Fruit fly (Drosophila melanogaster) whole organism, embryonic: ENCODE data around the gene Mst98Cb.

Experiments
- ATbp ChIP-seq: fragments of 200-800 bp; sonication (Bioruptor generic); optimal IDR thresholded peaks from 2 replicates; lab custom pipeline; 2017; ENCODE audit warnings: missing biosample characterization, mild to moderate bottlenecking, missing genetic modification characterization, missing genetic modification reagents
- BtbVII ChIP-seq: fragments of 200-800 bp; sonication (Bioruptor generic); optimal IDR thresholded peaks from 3 replicates; lab custom pipeline; 2017; ENCODE audit warnings: missing biosample characterization, mild to moderate bottlenecking, missing genetic modification characterization
- CG10431 ChIP-seq: fragments of 200-800 bp; sonication (Bioruptor generic); optimal IDR thresholded peaks from 3 replicates; lab custom pipeline; 2018; ENCODE audit warnings: missing biosample characterization, mild to moderate bottlenecking, missing genetic modification characterization
- CG10654 ChIP-seq: fragments of 200-800 bp; sonication (Bioruptor generic); optimal IDR thresholded peaks from 2 replicates; lab custom pipeline; 2016; ENCODE audit warnings: missing biosample characterization, missing genetic modification characterization
- CG12071 ChIP-seq: fragments of 200-800 bp; sonication (Bioruptor generic); optimal IDR thresholded peaks from 3 replicates; lab custom pipeline; 2018; ENCODE audit warnings: missing biosample characterization, mild to moderate bottlenecking, missing genetic modification characterization
- CG12219 ChIP-seq: fragments of 200-800 bp; sonication (Bioruptor generic); optimal IDR thresholded peaks from 3 replicates; lab custom pipeline; 2018; ENCODE audit warnings: missing biosample characterization, mild to moderate bottlenecking, missing genetic modification characterization
- CG12391 ChIP-seq: fragments of 200-800 bp; sonication (Bioruptor generic); optimal IDR thresholded peaks from 3 replicates; lab custom pipeline; 2018; ENCODE audit warnings: missing biosample characterization, mild to moderate bottlenecking, missing genetic modification characterization, moderate library complexity
- CG12769 ChIP-seq: fragments of 200-800 bp; sonication (Bioruptor generic); optimal IDR thresholded peaks from 2 replicates; lab custom pipeline; 2019; ENCODE audit warnings: missing biosample characterization, mild to moderate bottlenecking, missing genetic modification characterization, moderate library complexity
- CG12942 ChIP-seq: fragments of 200-800 bp; sonication (Bioruptor generic); optimal IDR thresholded peaks from 3 replicates; lab custom pipeline; 2016; ENCODE audit warnings: missing biosample characterization, missing genetic modification characterization
- CG14667 ChIP-seq: fragments of 200-800 bp; sonication (Bioruptor generic); IDR thresholded peaks from 2 replicates; pipeline ENCODE4 v1.3.6; 2022; ENCODE audit warnings: missing biosample characterization, missing genetic modification characterization
- CG14710 ChIP-seq: fragments of 200-800 bp; sonication (Bioruptor generic); optimal IDR thresholded peaks from 3 replicates; lab custom pipeline; 2019; ENCODE audit warnings: missing biosample characterization, mild to moderate bottlenecking, missing genetic modification characterization, moderate library complexity
- CG1529 ChIP-seq: fragments of 200-800 bp; sonication (Bioruptor generic); optimal IDR thresholded peaks from 3 replicates; lab custom pipeline; 2018; ENCODE audit warnings: missing biosample characterization, missing genetic modification characterization
- CG15696 ChIP-seq: fragments of 200-800 bp; sonication (Bioruptor generic); optimal IDR thresholded peaks from 2 replicates; lab custom pipeline; 2019; ENCODE audit warnings: missing biosample characterization, mild to moderate bottlenecking, missing genetic modification characterization, moderate library complexity
- CG2712 ChIP-seq: fragments of 200-800 bp; optimal IDR thresholded peaks from 3 replicates; lab custom pipeline; 2019; ENCODE audit warnings: missing biosample characterization, mild to moderate bottlenecking, missing genetic modification characterization, moderate library complexity
- CG33557 ChIP-seq: fragments of 200-800 bp; sonication (Bioruptor generic); optimal IDR thresholded peaks from 2 replicates; lab custom pipeline; 2019; ENCODE audit warnings: missing biosample characterization, mild to moderate bottlenecking, missing genetic modification characterization, moderate library complexity
- CG3995 ChIP-seq: fragments of 200-800 bp; sonication (Bioruptor generic); optimal IDR thresholded peaks from 3 replicates; lab custom pipeline; 2016; ENCODE audit warnings: missing biosample characterization, missing genetic modification characterization
- CG4360 ChIP-seq: fragments of 200-800 bp; sonication (Bioruptor generic); IDR thresholded peaks from 2 replicates; pipeline ENCODE4 v1.3.6; 2022; ENCODE audit warnings: missing biosample characterization, missing genetic modification characterization
- CG4730 ChIP-seq: fragments of 200-800 bp; sonication (Bioruptor generic); IDR thresholded peaks from 2 replicates; pipeline ENCODE4 v1.3.6; 2022; ENCODE audit warnings: missing biosample characterization, missing genetic modification characterization
- CG5180 ChIP-seq: fragments of 200-800 bp; sonication (Bioruptor generic); optimal IDR thresholded peaks from 3 replicates; lab custom pipeline; 2017; ENCODE audit warnings: missing biosample characterization, missing genetic modification characterization, mild to moderate bottlenecking, moderate library complexity, missing genetic modification reagents
- CG8089 ChIP-seq: fragments of 200-800 bp; sonication (Bioruptor generic); optimal IDR thresholded peaks from 3 replicates; lab custom pipeline; 2016; ENCODE audit warnings: missing biosample characterization, missing genetic modification characterization
- CG8281 ChIP-seq: fragments of 200-800 bp; sonication (Bioruptor generic); optimal IDR thresholded peaks from 2 replicates; lab custom pipeline; 2018; ENCODE audit warnings: missing biosample characterization, mild to moderate bottlenecking, missing genetic modification characterization, moderate library complexity
- CG9797 ChIP-seq: fragments of 200-800 bp; sonication (Bioruptor generic); optimal IDR thresholded peaks from 3 replicates; lab custom pipeline; 2018; ENCODE audit warnings: missing biosample characterization, mild to moderate bottlenecking, missing genetic modification characterization
- Deaf1 ChIP-seq: fragments of 200-800 bp; optimal IDR thresholded peaks from 3 replicates; lab custom pipeline; 2019; ENCODE audit warnings: missing biosample characterization, mild to moderate bottlenecking, missing genetic modification characterization, moderate library complexity
- Dek ChIP-seq: fragments of 200-800 bp; sonication (Bioruptor generic); optimal IDR thresholded peaks from 3 replicates; lab custom pipeline; 2019; ENCODE audit warnings: missing biosample characterization, mild to moderate bottlenecking, missing genetic modification characterization, moderate library complexity
- Doc3 ChIP-seq: fragments of 200-800 bp; sonication (Bioruptor generic); IDR thresholded peaks from 3 replicates; pipeline ENCODE4 v1.3.6; 2022; ENCODE audit warnings: missing biosample characterization, missing genetic modification characterization; ENCODE audit not compliant: partially characterized antibody
- Ets65A ChIP-seq: fragments of 200-800 bp; sonication (Bioruptor generic); peaks from one replicate; lab custom pipeline; 2016; ENCODE audit warnings: missing biosample characterization, missing genetic modification characterization
- Gsc ChIP-seq: fragments of 200-800 bp; sonication (Bioruptor generic); IDR thresholded peaks from 2 replicates; pipeline ENCODE4 v1.3.6; 2022; ENCODE audit warnings: missing biosample characterization, missing genetic modification characterization
- Jarid2 ChIP-seq: fragments of 200-800 bp; sonication (Bioruptor generic); optimal IDR thresholded peaks from 3 replicates; lab custom pipeline; 2017; ENCODE audit warnings: mild to moderate bottlenecking, missing biosample characterization, missing genetic modification reagents, missing genetic modification characterization
- Mes4 ChIP-seq: fragments of 200-800 bp; sonication (Bioruptor generic); optimal IDR thresholded peaks from 2 replicates; lab custom pipeline; 2016; ENCODE audit warnings: missing biosample characterization, missing genetic modification characterization
- Oaz ChIP-seq: fragments of 200-800 bp; sonication (Bioruptor generic); IDR thresholded peaks from 2 replicates; pipeline ENCODE4 v1.3.6; 2022; ENCODE audit warnings: missing biosample characterization, missing genetic modification characterization
- PHDP ChIP-seq: fragments of 200-800 bp; sonication (Bioruptor generic); optimal IDR thresholded peaks from 3 replicates; lab custom pipeline; 2018; ENCODE audit warnings: missing biosample characterization, mild to moderate bottlenecking, missing genetic modification characterization, moderate library complexity
- Sry-δ ChIP-seq: fragments of 200-800 bp; sonication (Bioruptor generic); optimal IDR thresholded peaks from 2 replicates; lab custom pipeline; 2016; ENCODE audit warnings: missing biosample characterization, missing genetic modification characterization
- ci ChIP-seq: fragments of 200-800 bp; sonication (Bioruptor generic); IDR thresholded peaks from 3 replicates; pipeline ENCODE4 v1.3.6; 2022; ENCODE audit warnings: missing biosample characterization, missing genetic modification characterization
- ems ChIP-seq: fragments of 200-800 bp; sonication (Bioruptor generic); optimal IDR thresholded peaks from 3 replicates; lab custom pipeline; 2016; ENCODE audit warnings: missing biosample characterization, missing genetic modification characterization
- fu2 ChIP-seq: fragments of 200-800 bp; sonication (Bioruptor generic); optimal IDR thresholded peaks from 2 replicates; lab custom pipeline; 2016; ENCODE audit warnings: missing biosample characterization, missing genetic modification characterization
- gce ChIP-seq: fragments of 200-800 bp; sonication (Bioruptor generic); IDR thresholded peaks from 3 replicates; pipeline ENCODE4 v1.3.6; 2022; ENCODE audit warnings: missing biosample characterization, missing genetic modification characterization
- gcm ChIP-seq: fragments of 200-800 bp; sonication (Bioruptor generic); optimal IDR thresholded peaks from 2 replicates; lab custom pipeline; 2019; ENCODE audit warnings: missing biosample characterization, mild to moderate bottlenecking, missing genetic modification characterization, moderate library complexity
- gsb-n ChIP-seq: fragments of 200-800 bp; sonication (Bioruptor generic); optimal IDR thresholded peaks from 3 replicates; lab custom pipeline; 2018; ENCODE audit warnings: missing biosample characterization, mild to moderate bottlenecking, missing genetic modification characterization
- her ChIP-seq: fragments of 200-800 bp; sonication (Bioruptor generic); optimal IDR thresholded peaks from 2 replicates; lab custom pipeline; 2016; ENCODE audit warnings: missing biosample characterization, missing genetic modification characterization
- knrl ChIP-seq: fragments of 200-800 bp; sonication (Bioruptor generic); IDR thresholded peaks from 3 replicates; pipeline ENCODE4 v1.3.6; 2022; ENCODE audit warnings: missing biosample characterization, missing genetic modification characterization; ENCODE audit not compliant: partially characterized antibody
- lab ChIP-seq: fragments of 200-800 bp; sonication (Bioruptor generic); optimal IDR thresholded peaks from 3 replicates; lab custom pipeline; 2017; ENCODE audit warnings: missing biosample characterization, missing genetic modification characterization, mild to moderate bottlenecking, moderate library complexity, missing genetic modification reagents
- lbe ChIP-seq: fragments of 200-800 bp; sonication (Bioruptor generic); optimal IDR thresholded peaks from 2 replicates; lab custom pipeline; 2016; ENCODE audit warnings: missing biosample characterization, mild to moderate bottlenecking, missing genetic modification characterization
- odd ChIP-seq: fragments of 200-800 bp; sonication (Bioruptor generic); optimal IDR thresholded peaks from 2 replicates; lab custom pipeline; 2017; ENCODE audit warnings: missing biosample characterization, mild to moderate bottlenecking, missing genetic modification characterization
- pho ChIP-seq: fragments of 200-800 bp; sonication (Bioruptor generic); optimal IDR thresholded peaks from 2 replicates; lab custom pipeline; 2016; ENCODE audit warnings: missing biosample characterization, missing genetic modification characterization
- pros ChIP-seq: fragments of 200-800 bp; sonication (Bioruptor generic); optimal IDR thresholded peaks from 3 replicates; lab custom pipeline; 2019; ENCODE audit warnings: missing biosample characterization, mild to moderate bottlenecking, missing genetic modification characterization, moderate library complexity
- schlank ChIP-seq: fragments of 200-800 bp; sonication (Bioruptor generic); optimal IDR thresholded peaks from 2 replicates; lab custom pipeline; 2018; ENCODE audit warnings: missing biosample characterization, mild to moderate bottlenecking, missing genetic modification characterization
- ssp ChIP-seq: fragments of 200-800 bp; sonication (Bioruptor generic); IDR thresholded peaks from 2 replicates; pipeline ENCODE4 v1.3.6; 2022; ENCODE audit warnings: missing biosample characterization, missing genetic modification characterization
- tup ChIP-seq: fragments of 200-800 bp; sonication (Bioruptor generic); optimal IDR thresholded peaks from 2 replicates; lab custom pipeline; 2016; ENCODE audit warnings: missing biosample characterization, mild to moderate bottlenecking, missing genetic modification characterization, moderate library complexity
- yki ChIP-seq: fragments of >200 bp; optimal IDR thresholded peaks from 3 replicates; lab custom pipeline; 2018

Mst98Cb gene

DNA sequence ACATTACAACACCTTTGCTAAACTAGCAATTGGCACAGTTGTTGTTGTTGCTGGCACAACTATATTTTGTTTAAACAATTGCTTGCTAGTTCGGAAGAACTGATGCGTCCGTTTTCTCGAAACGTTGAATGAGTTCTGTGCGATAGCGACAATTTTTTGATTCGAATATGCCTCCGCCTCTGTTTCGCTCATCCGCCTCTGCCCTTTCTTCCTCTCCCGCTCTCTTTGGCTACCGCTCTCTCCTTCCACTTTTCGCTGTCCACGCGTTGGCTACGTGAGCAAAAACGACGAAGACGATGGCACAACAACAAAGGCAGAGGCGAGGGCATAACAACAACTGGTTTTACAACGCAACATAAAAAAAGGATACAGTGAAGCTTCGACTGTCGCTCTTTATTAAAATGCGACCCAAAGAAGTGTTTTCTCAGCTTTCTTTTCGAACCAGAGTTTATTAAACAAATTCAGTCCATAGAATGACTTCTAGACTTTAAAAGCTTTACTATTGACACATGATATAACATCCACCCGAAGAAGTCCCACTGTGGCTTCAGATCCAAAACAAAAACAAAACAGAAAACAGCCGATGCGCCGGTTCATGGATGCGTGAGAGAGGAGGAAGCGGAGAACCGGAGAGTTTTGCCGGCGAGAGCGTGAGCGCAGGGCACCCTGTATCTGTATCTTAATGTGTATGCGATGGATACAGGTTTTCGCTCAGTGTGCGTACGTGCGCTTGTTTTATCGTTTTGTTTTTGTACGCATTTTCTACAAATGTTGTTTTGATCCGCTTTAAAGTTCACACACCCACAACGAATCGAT is 33.8 kb downstream of the Mst98Cb start (continued):
- TF ChIP-seq lab (GFP tag; lab: Kevin White, UChicago) (peak; percentile 100), tup (GFP tag; lab: Kevin White, UChicago) (peak; percentile 99), her (GFP tag; lab: Kevin White, UChicago) (peak; percentile 99), CG33557 (GFP tag; lab: Kevin White, UChicago) (peak; percentile 97), ems (GFP tag; lab: Kevin White, UChicago) (peak; percentile 100), CG15696 (tag; lab: Kevin White, UChicago) (peak; percentile 98), pho (peak; percentile 100), schlank (tag; lab: Kevin White, UChicago) (peak; percentile 99), CG12942 (GFP tag; lab: Kevin White, UChicago) (peak; percentile 99), pros (GFP tag; lab: Kevin White, UChicago) (peak; percentile 93), CG8281 (tag; lab: Kevin White, UChicago) (peak; percentile 94), Doc3 (GFP tag; lab: Robert Waterston, UW) (no peak), CG10654 (GFP tag; lab: Kevin White, UChicago) (peak; percentile 99), ssp (GFP tag; lab: Robert Waterston, UW) (no peak), CG12071 (GFP tag; lab: Kevin White, UChicago) (peak; percentile 99), knrl (GFP tag; lab: Robert Waterston, UW) (no peak), CG2712 (tag; lab: Kevin White, UChicago) (peak; percentile 99), gsb-n (peak; percentile 98), ci (GFP tag; lab: Robert Waterston, UW) (no peak), fu2 (GFP tag; lab: Kevin White, UChicago) (peak; percentile 99), CG12769 (tag; lab: Kevin White, UChicago) (peak; percentile 99), Mes4 (peak; percentile 99), CG4360 (GFP tag; lab: Robert Waterston, UW) (no peak), Sry-δ (GFP tag; lab: Kevin White, UChicago) (peak; percentile 84), Dek (tag; lab: Kevin White, UChicago) (peak; percentile 99), Gsc (GFP tag; lab: Robert Waterston, UW) (no peak), CG5180 (GFP tag; lab: Kevin White, UChicago) (peak; percentile 93), CG10431 (GFP tag; lab: Kevin White, UChicago) (peak; percentile 93), Deaf1 (tag; lab: Kevin White, UChicago) (peak; percentile 92), gce (no peak), gcm (GFP tag; lab: Kevin White, UChicago) (peak; percentile 99), CG12391 (tag; lab: Kevin White, UChicago) (peak; percentile 100), CG14710 (tag; lab: Kevin White, UChicago) (peak; percentile 97), CG12219 (GFP tag; lab: Kevin White, UChicago) (peak; percentile 99), Jarid2 (peak; percentile 88), PHDP (peak; percentile 99), CG4730 (GFP tag; lab: Robert Waterston, UW) (no peak), lbe (GFP tag; lab: Kevin White, UChicago) (peak; percentile 99), Oaz (GFP tag; lab: Robert Waterston, UW) (no peak), CG9797 (GFP tag; lab: Kevin White, UChicago) (peak; percentile 72), CG3995 (GFP tag; lab: Kevin White, UChicago) (peak; percentile 88), ATbp (peak; percentile 99), CG14667 (no peak), odd (GFP tag; lab: Kevin White, UChicago) (peak; percentile 99), Ets65A (GFP tag; lab: Kevin White, UChicago) (peak; percentile 100), CG8089 (GFP tag; lab: Kevin White, UChicago) (peak; percentile 99), CG1529 (peak; percentile 98), yki (lab: Kevin White, UChicago) (peak; percentile 29), BtbVII (peak; percentile 99)
